Fruit fly (Drosophila melanogaster) whole organism: ENCODE measurements around the gene Alh.

ENCODE experiments used
- CG8478 ChIP-seq: fragments of >200 bp; optimal IDR thresholded peaks from 2 replicates; lab custom pipeline; 2018; ENCODE audit warnings: inconsistent platforms
- Dll ChIP-seq: fragments of >200 bp; optimal IDR thresholded peaks from 2 replicates; lab custom pipeline; 2017
- EcR ChIP-seq, 2 experiments: fragments of >200 bp; optimal IDR thresholded peaks; 2 replicates each; lab custom pipeline; 2017; ENCODE audit warnings: missing biosample characterization in 2 of 2, missing genetic modification characterization in 2 of 2, missing genetic modification reagents in 2 of 2
- pan ChIP-seq: fragments of >200 bp; optimal IDR thresholded peaks from 2 replicates; lab custom pipeline; 2017
- psq ChIP-seq: fragments of >200 bp; optimal IDR thresholded peaks from 2 replicates; lab custom pipeline; 2017
- usp ChIP-seq: fragments of >200 bp; optimal IDR thresholded peaks from 2 replicates; lab custom pipeline; 2017; ENCODE audit warnings: missing biosample characterization, missing genetic modification characterization, mixed read lengths

Gene Alh

DNA sequence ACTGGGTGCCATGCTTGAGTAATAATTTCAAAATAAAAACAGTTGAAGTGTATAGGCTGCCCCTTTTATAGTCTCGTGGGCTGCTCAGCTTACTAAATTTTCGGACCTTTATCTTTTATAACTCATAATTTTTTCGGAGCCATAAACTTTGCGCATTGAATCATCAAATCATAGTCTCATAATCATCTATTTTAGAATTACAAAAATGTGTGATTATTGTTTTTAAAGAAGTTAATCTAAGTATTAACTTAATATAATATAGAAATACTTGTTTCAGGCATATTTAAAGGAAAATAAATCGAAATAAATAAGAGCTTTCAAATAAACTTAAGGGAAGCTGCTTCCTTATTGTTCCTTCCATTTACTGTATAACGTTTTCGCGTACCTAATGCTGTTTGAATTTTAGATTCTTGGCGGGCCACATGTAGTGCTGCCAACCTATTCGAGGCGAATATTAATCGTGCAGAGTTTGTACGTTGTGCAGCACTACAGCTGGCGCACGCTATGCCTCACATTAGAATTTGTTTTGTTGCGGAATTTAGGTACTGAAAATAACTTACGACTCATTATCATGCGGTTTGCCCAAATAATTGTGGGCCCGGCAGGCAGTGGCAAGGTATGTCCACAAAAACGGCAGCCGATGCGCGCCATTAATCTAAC lies 20.4 kb upstream of the Alh start, which contains the start of the genes CG14610 and CG2656:
TSS of gene CG14610 (minus strand) at position 51 of the 660 bp plus-strand sequence.
TSS of gene CG2656 (plus strand) at position 480 of the 660 bp plus-strand sequence.
- TF ChIP-seq EcR (GFP tag; optimal IDR thresholded peaks at IDR 0.05; lab: Kevin White, UChicago) (no peak), Dll (lab: Kevin White, UChicago) (no peak), psq (lab: Kevin White, UChicago) (no peak), CG8478 (lab: Kevin White, UChicago) (no peak), pan (lab: Kevin White, UChicago) (no peak), usp (no peak)

DNA sequence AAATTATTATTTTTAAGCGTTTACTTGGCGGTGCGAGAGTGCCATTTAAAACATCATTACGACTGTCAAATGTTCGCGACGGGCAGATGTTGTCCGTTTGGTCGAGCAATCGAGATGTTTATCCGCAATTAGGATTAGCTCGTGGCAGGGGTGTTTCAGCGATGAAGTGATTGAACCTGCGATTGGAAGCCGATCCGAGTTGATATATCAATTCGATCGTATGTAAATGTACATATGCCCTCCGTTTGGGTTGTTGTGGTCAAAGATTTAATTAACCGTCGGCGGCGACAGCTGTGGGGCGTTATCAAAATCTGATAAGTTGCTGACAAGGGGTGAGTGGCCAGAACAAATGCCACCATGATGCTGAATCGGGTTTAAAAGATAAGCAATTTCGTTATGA lies 18.6 kb upstream of the Alh start:
- TF ChIP-seq EcR (GFP tag; optimal IDR thresholded peaks at IDR 0.05; lab: Kevin White, UChicago) = no peak

- TF ChIP-seq Dll (lab: Kevin White, UChicago) = no peak
- TF ChIP-seq EcR (GFP tag; optimal IDR thresholded peaks at IDR 0.05; lab: Kevin White, UChicago) = no peak
- no peak for TF ChIP-seq pan (lab: Kevin White, UChicago)
- TF ChIP-seq usp = no peak
- no peak for TF ChIP-seq psq (lab: Kevin White, UChicago)
Observed at dm6 chr3R:7139188-7140038, 15.4 kb upstream of the Alh start.

- TF ChIP-seq usp (no peak), Dll (lab: Kevin White, UChicago) (no peak), psq (lab: Kevin White, UChicago) (no peak), CG8478 (lab: Kevin White, UChicago) (no peak), EcR (GFP tag; optimal IDR thresholded peaks at IDR 0.05; lab: Kevin White, UChicago) (no peak), pan (lab: Kevin White, UChicago) (no peak)
Observed at dm6 chr3R:7138058-7138457, 14.1 kb upstream of the Alh start.

DNA sequence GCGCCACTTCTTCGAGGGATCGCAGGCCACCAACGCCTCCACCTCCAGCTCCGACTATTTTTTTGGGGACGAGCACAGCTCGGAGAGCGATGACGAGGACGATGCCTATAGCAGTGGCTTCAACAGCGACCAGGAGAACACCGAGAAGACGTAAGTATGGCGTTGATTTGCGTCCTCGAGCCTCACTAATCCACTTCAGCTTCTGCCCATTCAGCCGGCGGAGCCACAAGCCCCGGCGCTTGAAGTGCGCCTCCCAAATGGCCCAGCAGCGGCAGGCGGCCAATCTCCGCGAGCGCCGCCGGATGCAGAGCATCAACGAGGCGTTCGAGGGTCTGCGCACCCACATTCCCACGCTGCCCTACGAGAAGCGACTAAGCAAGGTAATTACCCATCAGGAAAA lies 13.2 kb upstream of the Alh start:
- TF ChIP-seq CG8478 (lab: Kevin White, UChicago) = no peak
- no peak for TF ChIP-seq pan (lab: Kevin White, UChicago)
- no peak for TF ChIP-seq usp
- no peak for TF ChIP-seq psq (lab: Kevin White, UChicago)
- no peak for TF ChIP-seq Dll (lab: Kevin White, UChicago)
- TF ChIP-seq EcR (GFP tag; optimal IDR thresholded peaks at IDR 0.05; lab: Kevin White, UChicago) = no peak

DNA sequence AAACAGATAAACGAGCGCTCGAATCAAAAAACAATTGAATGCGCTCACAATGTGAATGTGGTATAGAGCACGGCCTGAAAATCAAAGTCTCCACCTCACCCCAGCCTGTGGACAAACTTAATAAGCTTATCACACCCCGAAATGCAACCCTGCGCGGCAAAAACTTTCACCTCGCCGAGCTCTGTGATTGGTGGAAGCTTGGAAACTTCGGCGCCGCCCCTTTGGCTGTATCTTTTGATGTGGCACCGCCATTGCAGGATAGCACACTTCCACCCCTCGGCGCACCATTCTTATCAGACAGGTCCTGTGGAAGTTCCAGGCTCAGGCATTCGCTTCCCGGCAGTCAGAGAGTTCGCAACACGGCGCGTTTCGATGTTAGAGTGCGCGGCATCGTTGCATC lies 11.9 kb upstream of the Alh start, which contains the start of gene Fer1:
TSS of gene Fer1 (plus strand) at position 326 of the 400 bp plus-strand sequence.
- TF ChIP-seq EcR (GFP tag; optimal IDR thresholded peaks at IDR 0.05; lab: Kevin White, UChicago) (no peak), pan (lab: Kevin White, UChicago) (no peak), CG8478 (lab: Kevin White, UChicago) (no peak), usp (no peak), Dll (lab: Kevin White, UChicago) (no peak), psq (lab: Kevin White, UChicago) (no peak)

DNA sequence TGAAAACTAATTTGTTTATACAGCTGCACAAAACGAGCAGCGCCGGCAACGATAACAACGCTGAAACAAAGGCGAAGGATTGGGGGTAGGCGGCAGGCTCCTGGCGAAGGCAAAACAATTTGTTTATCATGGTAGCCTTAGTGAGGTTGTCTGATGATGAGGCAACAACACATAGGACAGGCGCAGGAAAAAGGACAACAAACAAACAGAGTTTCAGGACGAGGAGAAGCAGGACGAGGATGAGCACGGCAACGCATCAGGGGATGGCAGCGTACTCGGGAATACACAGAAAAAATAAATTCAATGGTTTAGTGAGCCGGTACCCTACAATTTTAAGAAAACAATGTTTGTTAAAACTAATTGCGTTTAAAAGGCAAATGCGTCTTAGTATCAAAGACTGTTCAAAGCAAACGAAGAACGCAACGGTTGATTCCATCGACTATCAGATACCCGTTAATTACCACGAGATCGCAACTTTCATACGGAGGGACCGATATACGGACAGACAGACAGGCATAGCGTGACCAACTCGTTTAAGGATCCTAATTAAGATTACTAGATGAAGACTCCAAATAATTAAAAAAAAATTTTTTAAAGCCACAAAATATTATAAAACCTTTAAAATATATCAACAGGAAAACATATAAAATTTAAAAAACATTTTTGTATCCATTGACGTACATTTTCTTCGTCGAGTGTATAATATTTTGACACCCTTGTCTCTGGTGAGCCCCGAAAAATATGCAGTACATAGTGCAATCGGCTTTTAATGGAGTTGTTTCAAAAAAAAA lies 10.9 kb upstream of the Alh start:
- no peak for TF ChIP-seq psq (lab: Kevin White, UChicago)
- TF ChIP-seq CG8478 (lab: Kevin White, UChicago) = no peak
- TF ChIP-seq usp = no peak
- no peak for TF ChIP-seq EcR (GFP tag; optimal IDR thresholded peaks at IDR 0.05; lab: Kevin White, UChicago)
- TF ChIP-seq pan (lab: Kevin White, UChicago) = no peak
- TF ChIP-seq Dll (lab: Kevin White, UChicago) = no peak

- TF ChIP-seq pan (lab: Kevin White, UChicago) (no peak), Dll (lab: Kevin White, UChicago) (no peak), usp (no peak), EcR (GFP tag; optimal IDR thresholded peaks at IDR 0.05; lab: Kevin White, UChicago) (no peak)
Observed at dm6 chr3R:7131260-7131659, 7.3 kb upstream of the Alh start, which contains the start of gene CG31493. TSS of gene CG31493 (plus strand) at chr3R:7131560.

DNA sequence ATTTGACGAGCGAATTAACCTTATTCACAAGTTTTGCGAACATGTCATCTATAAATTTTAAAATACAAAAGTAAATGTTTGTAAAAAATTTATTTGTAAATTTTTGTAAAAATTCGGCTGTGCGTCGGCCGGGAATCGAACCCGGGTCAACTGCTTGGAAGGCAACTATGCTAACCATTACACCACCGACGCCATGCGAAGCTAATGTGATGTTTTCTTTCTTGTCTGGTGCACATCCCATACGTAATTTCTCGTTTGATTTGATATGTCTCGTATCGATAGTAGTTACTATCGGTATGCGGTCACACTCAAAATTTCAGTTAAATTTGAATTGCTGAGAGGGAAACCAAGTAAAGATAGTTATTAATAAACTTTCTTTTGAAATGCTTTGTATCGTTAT lies 6.8 kb upstream of the Alh start:
- TF ChIP-seq EcR (GFP tag; optimal IDR thresholded peaks at IDR 0.05; lab: Kevin White, UChicago) (no peak), Dll (lab: Kevin White, UChicago) (no peak)

DNA sequence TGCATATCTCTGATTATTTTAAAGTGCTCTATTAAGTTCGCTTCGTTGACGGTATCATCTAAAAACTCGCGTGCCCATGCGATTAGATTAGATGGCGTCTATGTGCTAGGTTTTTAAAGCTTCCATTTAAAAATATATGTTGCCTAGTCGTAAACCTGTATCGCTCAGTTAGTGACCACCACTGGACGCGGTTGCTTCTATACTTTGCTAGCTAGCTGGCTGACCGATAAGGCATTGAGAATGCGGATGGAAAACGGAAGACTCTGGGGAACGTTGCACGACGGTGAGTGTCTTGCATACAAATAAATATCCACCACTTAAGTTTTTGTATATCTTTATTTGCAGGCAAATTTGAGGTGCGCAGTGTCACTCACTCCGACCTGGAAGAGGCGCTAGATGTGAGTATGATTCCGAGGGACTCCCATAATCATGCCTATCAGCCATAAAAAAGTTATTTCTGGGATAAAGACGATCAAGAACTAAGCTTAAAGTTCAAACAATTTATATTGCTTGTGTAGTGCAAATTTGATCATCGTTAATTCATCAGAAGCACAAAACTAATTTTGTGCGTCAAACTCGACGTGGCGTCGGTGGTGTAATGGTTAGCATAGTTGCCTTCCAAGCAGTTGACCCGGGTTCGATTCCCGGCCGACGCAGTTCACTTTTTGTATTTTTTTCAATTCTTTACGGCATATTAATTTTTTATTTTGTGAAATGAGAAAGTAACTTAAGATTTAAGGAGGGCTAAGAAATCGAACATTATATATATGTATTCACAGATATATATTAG lies 5.5 kb upstream of the Alh start, which contains the start of gene CG31248:
TSS of gene CG31248 (plus strand) at position 41 of the 790 bp plus-strand sequence.
- TF ChIP-seq Dll (lab: Kevin White, UChicago) = no peak
- TF ChIP-seq usp = no peak
- no peak for TF ChIP-seq psq (lab: Kevin White, UChicago)
- TF ChIP-seq pan (lab: Kevin White, UChicago) = no peak
- TF ChIP-seq CG8478 (lab: Kevin White, UChicago) = no peak
- no peak for TF ChIP-seq EcR (GFP tag; optimal IDR thresholded peaks at IDR 0.05; lab: Kevin White, UChicago)

- TF ChIP-seq psq (lab: Kevin White, UChicago) = no peak
- TF ChIP-seq CG8478 (lab: Kevin White, UChicago) = no peak
- no peak for TF ChIP-seq EcR (GFP tag; optimal IDR thresholded peaks at IDR 0.05; lab: Kevin White, UChicago)
- TF ChIP-seq usp = no peak
- no peak for TF ChIP-seq pan (lab: Kevin White, UChicago)
- no peak for TF ChIP-seq Dll (lab: Kevin White, UChicago)
Observed at dm6 chr3R:7127966-7128365, 4.0 kb upstream of the Alh start, which contains the start of gene CG10068. TSS of gene CG10068 (minus strand) at chr3R:7128027.
